Worm (Caenorhabditis elegans): ENCODE measurements around the gene Y54F10AM.15.

The Y54F10AM.15 gene

DNA sequence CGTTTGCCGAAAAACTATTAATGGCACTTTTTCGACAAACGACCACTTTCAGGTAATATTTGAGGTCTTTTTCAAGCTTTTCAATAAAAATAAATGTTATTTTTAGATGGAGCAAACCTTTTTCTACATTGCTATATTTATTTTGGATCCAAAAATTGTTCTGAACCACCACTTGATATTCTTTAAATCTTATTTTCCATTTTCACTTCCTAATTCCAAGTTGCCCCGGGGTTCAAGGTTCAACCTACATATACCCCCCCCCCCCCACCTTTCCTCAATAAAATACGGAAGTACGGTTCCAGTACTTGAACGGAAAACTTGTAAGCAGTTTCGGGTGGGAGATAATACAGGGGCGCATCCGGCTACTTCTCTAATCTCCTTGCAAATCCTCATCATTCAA is 20.0 kb downstream of the Y54F10AM.15 start, which contains the start of gene Y54F10AM.6:
Y54F10AM.6 (plus strand) TSS at position 301 of the 400 bp plus-strand sequence.
- no peak for TF ChIP-seq zip-2 (tag; optimal IDR thresholded peaks at IDR 0.05)
- 0 out of 2 replicates have a peak, but pooled peaks have one; percentile 45 for TF ChIP-seq dmd-8 (GFP tag; IDR thresholded peaks at IDR 0.05)

DNA sequence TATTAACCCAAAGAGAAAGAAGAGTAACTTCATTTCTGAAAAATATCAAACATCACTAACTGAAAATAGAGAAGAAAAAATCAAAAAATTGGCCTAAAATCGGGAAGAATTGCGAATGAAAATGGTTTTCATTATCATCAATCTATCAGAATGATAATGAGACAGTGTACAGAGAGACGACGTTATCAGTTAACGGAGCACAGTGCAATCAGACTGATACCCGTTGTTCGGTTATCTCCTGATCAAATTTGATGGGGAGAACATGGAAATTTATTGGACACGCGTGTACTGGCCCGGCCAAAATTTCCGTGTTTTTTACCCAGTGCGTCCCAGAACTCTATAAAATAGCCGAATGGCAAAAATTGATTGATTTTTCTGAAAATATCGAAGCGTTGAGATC is 20.5 kb downstream of the Y54F10AM.15 start, which contains the start of gene Y54F10AM.8:
Y54F10AM.8 (minus strand) TSS at position 35 of the 400 bp plus-strand sequence.
- peak; percentile 50 for TF ChIP-seq mxl-3 (GFP tag; optimal IDR thresholded peaks at IDR 0.05)
- TF ChIP-seq mdl-1 (tag; optimal IDR thresholded peaks at IDR 0.05), result peak in 1 of 2 experiments; percentile 35
- peak; percentile 47 for TF ChIP-seq dve-1 (tag; optimal IDR thresholded peaks at IDR 0.05; ENCODE audit: insufficient read depth)
- peak; percentile 37; the same call in 1 of the 2 replicates for TF ChIP-seq tra-1 (GFP tag; IDR thresholded peaks at IDR 0.05)
- no peak for TF ChIP-seq unc-130 (GFP tag; optimal IDR thresholded peaks at IDR 0.05)
- peak; percentile 97 for TF ChIP-seq pqm-1 (tag; optimal IDR thresholded peaks at IDR 0.05)
- TF ChIP-seq Y75B8A.6 (GFP tag; IDR thresholded peaks at IDR 0.05), result no peak
- TF ChIP-seq zag-1 (tag; optimal IDR thresholded peaks at IDR 0.05), result no peak
- TF ChIP-seq nhr-237 (tag; optimal IDR thresholded peaks at IDR 0.05), result no peak
- TF ChIP-seq snpc-1.2 (GFP tag; IDR thresholded peaks at IDR 0.05), result no peak
- no peak for TF ChIP-seq lin-38 (GFP tag; IDR thresholded peaks at IDR 0.05)
- TF ChIP-seq nhr-28 (tag; optimal IDR thresholded peaks at IDR 0.05), result peak; percentile 89
- no peak for TF ChIP-seq daf-8 (GFP tag; IDR thresholded peaks at IDR 0.05)
- TF ChIP-seq php-3 (GFP tag; IDR thresholded peaks at IDR 0.05), result 0 out of 2 replicates have a peak, but pooled peaks have one; percentile 48
- TF ChIP-seq hlh-11 (tag; optimal IDR thresholded peaks at IDR 0.05), result peak; percentile 66
- TF ChIP-seq nhr-77 (tag; optimal IDR thresholded peaks at IDR 0.05), result peak; percentile 39
- TF ChIP-seq snpc-4 (tag; optimal IDR thresholded peaks at IDR 0.05), result no peak
- no peak for TF ChIP-seq ztf-7 (tag; optimal IDR thresholded peaks at IDR 0.05)
- no peak for TF ChIP-seq daf-16 (GFP tag; optimal IDR thresholded peaks at IDR 0.05)
- TF ChIP-seq daf-16 (tag; optimal IDR thresholded peaks at IDR 0.05), result peak; percentile 54
- no peak for TF ChIP-seq fos-1 (tag; optimal IDR thresholded peaks at IDR 0.05)
- no peak for TF ChIP-seq unc-62 (GFP tag; optimal IDR thresholded peaks at IDR 0.05 in 1 of 2)
- no peak for TF ChIP-seq unc-62 (tag; optimal IDR thresholded peaks at IDR 0.05)
- peak; percentile 84 for TF ChIP-seq dmd-6 (GFP tag; IDR thresholded peaks at IDR 0.05)

DNA sequence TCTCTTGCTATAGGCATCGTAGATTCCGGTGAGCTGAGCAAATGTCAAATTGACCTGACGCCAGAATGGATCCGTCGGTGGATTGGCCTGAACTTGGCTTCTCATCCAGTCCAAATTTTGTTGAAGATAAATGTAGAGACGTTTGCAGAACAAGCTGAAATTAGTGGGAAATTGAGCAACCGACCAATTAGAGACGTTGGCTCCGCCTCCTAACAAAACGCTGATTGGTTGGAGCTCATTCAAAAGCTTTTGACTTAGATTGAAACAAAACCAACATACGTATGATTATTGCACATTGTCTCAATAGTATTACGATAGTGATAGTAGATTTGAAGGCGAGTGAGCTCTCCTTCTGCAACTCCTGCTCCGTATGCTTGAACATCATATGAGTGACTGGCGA is 22.0 kb downstream of the Y54F10AM.15 start:
- TF ChIP-seq lin-15B (tag; optimal IDR thresholded peaks at IDR 0.05) (no peak), daf-16 (GFP tag; optimal IDR thresholded peaks at IDR 0.05) (no peak), daf-16 (tag; optimal IDR thresholded peaks at IDR 0.05) (no peak), ces-1 (GFP tag; optimal IDR thresholded peaks at IDR 0.05) (no peak), vab-7 (GFP tag; IDR thresholded peaks at IDR 0.05) (no peak), saeg-2 (GFP tag; IDR thresholded peaks at IDR 0.05) (no peak), aly-2 (tag; optimal IDR thresholded peaks at IDR 0.05) (no peak), fos-1 (tag; optimal IDR thresholded peaks at IDR 0.05) (no peak), mxl-2 (GFP tag; conservative IDR thresholded peaks at IDR 0.05) (no peak), dve-1 (tag; optimal IDR thresholded peaks at IDR 0.05; ENCODE audit: insufficient read depth) (no peak), ceh-28 (tag; optimal IDR thresholded peaks at IDR 0.05) (no peak), mdl-1 (tag; optimal IDR thresholded peaks at IDR 0.05) (no peak), nhr-25 (tag; optimal IDR thresholded peaks at IDR 0.05; ENCODE audit: borderline replicate concordance, insufficient read depth) (no peak)

DNA sequence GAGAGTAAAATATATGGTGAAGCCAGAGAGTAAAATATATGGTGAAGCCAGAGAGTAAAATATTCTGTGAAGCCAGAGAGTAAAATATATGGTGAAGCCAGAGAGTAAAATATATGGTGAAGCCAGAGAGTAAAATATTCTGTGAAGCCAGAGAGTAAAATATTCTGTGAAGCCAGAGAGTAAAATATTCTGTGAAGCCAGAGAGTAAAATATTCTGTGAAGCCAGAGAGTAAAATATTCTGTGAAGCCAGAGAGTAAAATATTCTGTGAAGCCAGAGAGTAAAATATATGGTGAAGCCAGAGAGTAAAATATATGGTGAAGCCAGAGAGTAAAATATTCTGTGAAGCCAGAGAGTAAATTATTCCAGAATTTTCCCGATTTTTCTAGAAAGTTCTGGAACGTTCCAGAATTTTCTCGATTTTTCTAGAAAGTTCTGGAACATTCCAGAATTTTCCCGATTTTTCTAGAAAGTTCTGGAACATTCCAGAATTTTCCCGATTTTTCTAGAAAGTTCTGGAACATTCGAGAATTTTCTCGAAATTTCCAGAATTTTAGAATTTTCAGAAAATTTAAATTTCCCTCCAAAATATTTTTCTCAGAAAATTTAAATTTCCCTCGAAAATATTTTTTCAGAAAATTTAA is 27.0 kb downstream of the Y54F10AM.15 start:
- 0 out of 2 replicates have a peak, but pooled peaks have one; percentile 48 for TF ChIP-seq snpc-1.2 (GFP tag; IDR thresholded peaks at IDR 0.05)

DNA sequence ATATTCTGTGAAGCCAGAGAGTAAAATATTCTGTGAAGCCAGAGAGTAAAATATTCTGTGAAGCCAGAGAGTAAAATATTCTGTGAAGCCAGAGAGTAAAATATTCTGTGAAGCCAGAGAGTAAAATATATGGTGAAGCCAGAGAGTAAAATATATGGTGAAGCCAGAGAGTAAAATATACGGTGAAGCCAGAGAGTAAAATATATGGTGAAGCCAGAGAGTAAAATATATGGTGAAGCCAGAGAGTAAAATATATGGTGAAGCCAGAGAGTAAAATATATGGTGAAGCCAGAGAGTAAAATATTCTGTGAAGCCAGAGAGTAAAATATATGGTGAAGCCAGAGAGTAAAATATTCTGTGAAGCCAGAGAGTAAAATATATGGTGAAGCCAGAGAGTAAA is 27.8 kb downstream of the Y54F10AM.15 start:
- TF ChIP-seq lim-7 (GFP tag; IDR thresholded peaks at IDR 0.05), result 0 out of 2 replicates have a peak, but pooled peaks have one; percentile 15

Measured in whole organism, L4 larva.